Fruit fly (Drosophila melanogaster) Kc167 (cell line): ENCODE results near the gene Ae2.

Experiments used
- Myc ChIP-seq: fragments of >200 bp; optimal IDR thresholded peaks from 2 replicates; lab custom pipeline; 2017; ENCODE audit warnings: missing external identifiers
- h ChIP-seq: fragments of >200 bp; optimal IDR thresholded peaks from 3 replicates; lab custom pipeline; 2018; ENCODE audit warnings: missing external identifiers
- ttk ChIP-seq: sonication (Bioruptor generic); optimal IDR thresholded peaks from 2 replicates; lab custom pipeline; 2017; ENCODE audit warnings: missing external identifiers

- TF ChIP-seq Myc = no peak
- no peak for TF ChIP-seq h
- no peak for TF ChIP-seq ttk
Measured at dm6 chr3L:9799398-9799797, 36.1 kb downstream of the Ae2 start, which contains the start of gene Ilp2.
